Worm (Caenorhabditis elegans): ENCODE measurements around the gene cam-1.

ce11 chrII:9299679-9300078, 10.4 kb downstream of the cam-1 start:
- TF ChIP-seq ama-1 (optimal IDR thresholded peaks at IDR 0.05): no peak
- TF ChIP-seq che-1 (tag; optimal IDR thresholded peaks at IDR 0.05): no peak
- TF ChIP-seq odd-2 (tag; optimal IDR thresholded peaks at IDR 0.05): no peak
- TF ChIP-seq zip-5 (tag; optimal IDR thresholded peaks at IDR 0.05): no peak
- no peak for TF ChIP-seq fkh-10 (GFP tag; optimal IDR thresholded peaks at IDR 0.05)
- no peak for TF ChIP-seq tbx-2 (tag; optimal IDR thresholded peaks at IDR 0.05)
- no peak for TF ChIP-seq ceh-9 (tag; optimal IDR thresholded peaks at IDR 0.05)
- no peak for TF ChIP-seq pag-3 (tag; optimal IDR thresholded peaks at IDR 0.05; ENCODE audit: borderline replicate concordance)
- no peak for TF ChIP-seq elt-2 (tag; optimal IDR thresholded peaks at IDR 0.05)
- no peak for TF ChIP-seq lim-6 (tag; optimal IDR thresholded peaks at IDR 0.05)
- TF ChIP-seq unc-42 (tag; optimal IDR thresholded peaks at IDR 0.05): no peak
- no peak for TF ChIP-seq ceh-14 (tag; optimal IDR thresholded peaks at IDR 0.05)
- TF ChIP-seq ets-4 (tag; optimal IDR thresholded peaks at IDR 0.05): no peak
